Worm (Caenorhabditis elegans) whole organism, L4 larva: ENCODE results near the gene pitr-5.

Source experiments
- F26F4.8 ChIP-seq: fragments of 200-800 bp; sonication (Bioruptor generic); conservative IDR thresholded peaks from 2 replicates; pipeline ENCODE4 v1.3.6; 2022; ENCODE audit warnings: missing genetic modification characterization, missing compliant biosample characterization
- F49E8.2 ChIP-seq: sonication (generic microtip); optimal IDR thresholded peaks from 2 replicates; lab custom pipeline; 2016; ENCODE audit warnings: missing compliant biosample characterization, mild to moderate bottlenecking, missing genetic modification characterization, borderline replicate concordance
- Y105C5A.15 ChIP-seq: fragments of 200-800 bp; sonication (Bioruptor generic); IDR thresholded peaks from 2 replicates; pipeline ENCODE4 v1.3.6; 2022; ENCODE audit warnings: missing genetic modification characterization, missing compliant biosample characterization
- Y5F2A.4 ChIP-seq: fragments of 200-800 bp; sonication (Bioruptor generic); optimal IDR thresholded peaks from 2 replicates; lab custom pipeline; 2018; ENCODE audit warnings: mild to moderate bottlenecking, missing genetic modification characterization, missing compliant biosample characterization
- aha-1 ChIP-seq: fragments of 150-350 bp; peaks from one replicate; lab custom pipeline; 2014; ENCODE audit warnings: missing biosample characterization, missing genetic modification characterization
- aly-2 ChIP-seq: sonication (generic microtip); optimal IDR thresholded peaks from 2 replicates; lab custom pipeline; 2018; ENCODE audit warnings: missing biosample characterization, missing genetic modification characterization
- attf-4 ChIP-seq: sonication (generic microtip); optimal IDR thresholded peaks from 3 replicates; lab custom pipeline; 2017; ENCODE audit warnings: missing biosample characterization, missing genetic modification characterization
- ceh-20 ChIP-seq: fragments of 200-800 bp; sonication (Bioruptor generic); IDR thresholded peaks from 2 replicates; pipeline ENCODE4 v1.3.6; 2022; ENCODE audit warnings: missing genetic modification reagents, missing genetic modification characterization, missing compliant biosample characterization
- ceh-44 ChIP-seq: fragments of 200-800 bp; sonication (Bioruptor generic); IDR thresholded peaks from 2 replicates; pipeline ENCODE4 v1.3.6; 2022; ENCODE audit warnings: missing genetic modification reagents, missing genetic modification characterization, missing compliant biosample characterization
- ceh-82 ChIP-seq: sonication (generic microtip); optimal IDR thresholded peaks from 2 replicates; lab custom pipeline; 2017; ENCODE audit warnings: missing biosample characterization, missing genetic modification characterization
- daf-12 ChIP-seq: fragments of 150-350 bp; optimal IDR thresholded peaks from 2 replicates; lab custom pipeline; 2014; ENCODE audit warnings: missing biosample characterization, missing genetic modification reagents, missing genetic modification characterization
- daf-19 ChIP-seq: fragments of 200-800 bp; sonication (Bioruptor generic); conservative IDR thresholded peaks from 2 replicates; pipeline ENCODE4 v1.3.6; 2022; ENCODE audit warnings: missing genetic modification characterization, missing compliant biosample characterization
- dmd-6 ChIP-seq: fragments of 200-800 bp; sonication (Bioruptor generic); IDR thresholded peaks from 2 replicates; pipeline ENCODE4 v1.3.6; 2022; ENCODE audit warnings: missing genetic modification reagents, missing genetic modification characterization, missing compliant biosample characterization
- dpl-1 ChIP-seq: fragments of 150-350 bp; optimal IDR thresholded peaks from 2 replicates; lab custom pipeline; 2014; ENCODE audit warnings: missing biosample characterization, missing genetic modification reagents, missing genetic modification characterization
- duxl-1 ChIP-seq: sonication (generic microtip); optimal IDR thresholded peaks from 2 replicates; lab custom pipeline; 2016; ENCODE audit warnings: mild to moderate bottlenecking, missing genetic modification characterization, moderate library complexity, missing compliant biosample characterization; ENCODE audit not compliant: poor library complexity
- dve-1 ChIP-seq: sonication (generic microtip); optimal IDR thresholded peaks from 2 replicates; lab custom pipeline; 2017; ENCODE audit warnings: antibody characterized with exemption, mild to moderate bottlenecking, missing genetic modification characterization, missing compliant biosample characterization; ENCODE audit not compliant: insufficient read depth
- fkh-10 ChIP-seq: fragments of 150-350 bp; optimal IDR thresholded peaks from 2 replicates; lab custom pipeline; 2014; ENCODE audit warnings: missing biosample characterization, missing genetic modification reagents, missing genetic modification characterization
- hif-1 ChIP-seq, 2 experiments: sonication (generic microtip); optimal IDR thresholded peaks; 2 replicates each; lab custom pipeline; 2016 to 2017; ENCODE audit warnings: missing compliant biosample characterization in 2 of 2, missing genetic modification characterization in 2 of 2, missing genetic modification reagents in 2 of 2, missing genotype in 2 of 2, mild to moderate bottlenecking in 1 of 2
- hlh-30 ChIP-seq: sonication (generic microtip); optimal IDR thresholded peaks from 2 replicates; lab custom pipeline; 2017; ENCODE audit warnings: antibody characterized with exemption, mild to moderate bottlenecking, missing genetic modification characterization, missing compliant biosample characterization; ENCODE audit not compliant: insufficient read depth
- hmg-1.1 ChIP-seq: fragments of 200-800 bp; sonication (Bioruptor generic); IDR thresholded peaks from 2 replicates; pipeline ENCODE4 v1.3.6; 2022; ENCODE audit warnings: missing genetic modification reagents, missing genetic modification characterization, missing compliant biosample characterization
- jun-1 ChIP-seq: fragments of 150-350 bp; optimal IDR thresholded peaks from 2 replicates; lab custom pipeline; 2014; ENCODE audit warnings: missing biosample characterization, missing genetic modification reagents, missing genetic modification characterization
- lin-1 ChIP-seq: fragments of 200-800 bp; sonication (Bioruptor generic); IDR thresholded peaks from 2 replicates; pipeline ENCODE4 v1.3.6; 2022; ENCODE audit warnings: missing genetic modification reagents, missing genetic modification characterization, missing compliant biosample characterization
- lin-13 ChIP-seq: fragments of 150-350 bp; optimal IDR thresholded peaks from 2 replicates; lab custom pipeline; 2014; ENCODE audit warnings: missing biosample characterization, missing genetic modification reagents, missing genetic modification characterization
- lin-15B ChIP-seq: fragments of 150-350 bp; sonication (generic microtip); optimal IDR thresholded peaks from 3 replicates; lab custom pipeline; 2014; ENCODE audit warnings: missing biosample characterization, missing genetic modification characterization
- lin-38 ChIP-seq: fragments of 200-800 bp; sonication (Bioruptor generic); IDR thresholded peaks from 2 replicates; pipeline ENCODE4 v1.3.6; 2022; ENCODE audit warnings: missing genetic modification reagents, missing genetic modification characterization, missing compliant biosample characterization
- lir-3 ChIP-seq: sonication (generic microtip); optimal IDR thresholded peaks from 2 replicates; lab custom pipeline; 2016; ENCODE audit warnings: mild to moderate bottlenecking, missing genetic modification characterization, missing compliant biosample characterization
- madf-9 ChIP-seq: fragments of 200-800 bp; sonication (Bioruptor generic); conservative IDR thresholded peaks from 2 replicates; pipeline ENCODE4 v1.3.6; 2022; ENCODE audit warnings: missing genetic modification reagents, missing genetic modification characterization, missing compliant biosample characterization
- mdl-1 ChIP-seq, 2 experiments: fragments of 150-350 bp in 1 of 2; sonication (generic microtip) in 1 of 2; optimal IDR thresholded peaks; 2 replicates each; lab custom pipeline; 2014 to 2017; ENCODE audit warnings: missing biosample characterization in 2 of 2, missing genetic modification characterization in 2 of 2
- mep-1 ChIP-seq: fragments of 150-350 bp; sonication (generic microtip); optimal IDR thresholded peaks from 3 replicates; lab custom pipeline; 2014; ENCODE audit warnings: missing biosample characterization, missing genetic modification characterization
- mes-2 ChIP-seq: sonication (generic microtip); optimal IDR thresholded peaks from 2 replicates; lab custom pipeline; 2016; ENCODE audit warnings: missing genotype, mild to moderate bottlenecking, missing genetic modification characterization, missing compliant biosample characterization; ENCODE audit not compliant: poor library complexity, severe bottlenecking
- mxl-2 ChIP-seq: fragments of 200-800 bp; sonication (Bioruptor generic); conservative IDR thresholded peaks from 2 replicates; pipeline ENCODE4 v1.3.6; 2022; ENCODE audit warnings: missing genetic modification reagents, missing genetic modification characterization, missing compliant biosample characterization
- nhr-102 ChIP-seq: sonication (generic microtip); optimal IDR thresholded peaks from 2 replicates; lab custom pipeline; 2016; ENCODE audit warnings: mild to moderate bottlenecking, missing genetic modification characterization, moderate library complexity, missing compliant biosample characterization
- nhr-111 ChIP-seq: fragments of 200-800 bp; sonication (Bioruptor generic); optimal IDR thresholded peaks from 2 replicates; lab custom pipeline; 2018; ENCODE audit warnings: mild to moderate bottlenecking, missing genetic modification characterization, missing compliant biosample characterization
- nhr-28 ChIP-seq: fragments of 150-350 bp; optimal IDR thresholded peaks from 2 replicates; lab custom pipeline; 2014; ENCODE audit warnings: missing biosample characterization, missing genetic modification characterization
- nhr-48 ChIP-seq: sonication (generic microtip); optimal IDR thresholded peaks from 2 replicates; lab custom pipeline; 2016; ENCODE audit warnings: mild to moderate bottlenecking, missing genetic modification characterization, missing compliant biosample characterization
- nhr-6 ChIP-seq: fragments of 150-350 bp; optimal IDR thresholded peaks from 2 replicates; lab custom pipeline; 2014; ENCODE audit warnings: missing biosample characterization, missing genetic modification characterization
- nhr-76 ChIP-seq: fragments of 150-350 bp; optimal IDR thresholded peaks from 2 replicates; lab custom pipeline; 2014; ENCODE audit warnings: missing biosample characterization, missing genetic modification characterization
- nhr-77 ChIP-seq: fragments of 150-350 bp; optimal IDR thresholded peaks from 2 replicates; lab custom pipeline; 2014; ENCODE audit warnings: missing biosample characterization, missing genetic modification characterization
- pqm-1 ChIP-seq: sonication (generic microtip); optimal IDR thresholded peaks from 2 replicates; lab custom pipeline; 2017; ENCODE audit warnings: missing biosample characterization, missing genetic modification characterization
- rbr-2 ChIP-seq: sonication (generic microtip); optimal IDR thresholded peaks from 2 replicates; lab custom pipeline; 2016; ENCODE audit warnings: missing genotype, missing genetic modification characterization, missing compliant biosample characterization
- saeg-2 ChIP-seq: fragments of 200-800 bp; sonication (Bioruptor generic); IDR thresholded peaks from 2 replicates; pipeline ENCODE4 v1.3.6; 2022; ENCODE audit warnings: missing genetic modification reagents, missing genetic modification characterization, missing compliant biosample characterization
- sdz-12 ChIP-seq: fragments of 200-800 bp; sonication (Bioruptor generic); optimal IDR thresholded peaks from 2 replicates; lab custom pipeline; 2018; ENCODE audit warnings: mild to moderate bottlenecking, missing genetic modification characterization, missing compliant biosample characterization
- spr-1 ChIP-seq: sonication (generic microtip); optimal IDR thresholded peaks from 2 replicates; lab custom pipeline; 2016; ENCODE audit warnings: mild to moderate bottlenecking, missing genetic modification characterization, missing compliant biosample characterization
- vab-7 ChIP-seq: fragments of 200-800 bp; sonication (Bioruptor generic); IDR thresholded peaks from 2 replicates; pipeline ENCODE4 v1.3.6; 2022; ENCODE audit warnings: missing genetic modification reagents, missing genetic modification characterization, missing compliant biosample characterization
- zip-11 ChIP-seq: fragments of 200-800 bp; sonication (Bioruptor generic); IDR thresholded peaks from 2 replicates; pipeline ENCODE4 v1.3.6; 2022; ENCODE audit warnings: missing genetic modification characterization, missing compliant biosample characterization
- zip-2 ChIP-seq: fragments of 150-350 bp; optimal IDR thresholded peaks from 2 replicates; lab custom pipeline; 2014; ENCODE audit warnings: missing biosample characterization, missing genetic modification characterization

The pitr-5 gene

DNA sequence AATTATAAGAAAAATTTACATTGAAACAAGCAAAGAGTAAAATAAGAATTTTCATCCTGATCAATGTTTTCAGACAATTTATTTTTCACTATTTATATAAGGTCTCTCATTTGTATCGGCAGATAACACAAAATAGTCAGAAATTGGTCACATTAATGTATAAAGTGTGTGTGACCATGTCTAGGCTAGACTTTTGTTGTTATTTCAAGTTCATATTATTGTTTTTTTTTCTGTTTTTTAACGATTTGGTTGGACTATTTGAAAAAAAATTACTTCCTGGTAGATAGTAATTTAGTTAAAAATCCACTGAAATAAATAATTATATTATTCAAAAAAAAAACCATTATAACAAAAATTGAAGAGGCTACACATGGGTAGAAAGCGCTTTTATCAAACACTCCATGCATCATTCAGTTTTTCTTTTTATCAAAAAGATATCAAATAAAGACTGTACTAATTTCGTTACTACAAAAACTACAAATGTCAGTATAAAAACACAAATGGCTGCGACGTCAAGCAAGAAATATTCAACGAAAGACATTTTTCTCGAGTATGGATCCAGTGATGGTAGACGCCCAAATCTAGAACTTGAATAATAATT, 39.3 kb upstream of the pitr-5 start, which contains the start of gene ugt-37:
Gene ugt-37, minus strand, starts transcription at position 69 of the 601 bp plus-strand sequence.
- TF ChIP-seq aha-1 (tag; lab: Kevin White, UChicago): peak; percentile 34
- no peak for TF ChIP-seq nhr-77 (tag; lab: Kevin White, UChicago)
- peak; percentile 89 for TF ChIP-seq nhr-28 (tag; lab: Kevin White, UChicago)
- peak; percentile 92 for TF ChIP-seq nhr-102 (tag; lab: Kevin White, UChicago)
- TF ChIP-seq, all 104 proteins: peak for 3

DNA sequence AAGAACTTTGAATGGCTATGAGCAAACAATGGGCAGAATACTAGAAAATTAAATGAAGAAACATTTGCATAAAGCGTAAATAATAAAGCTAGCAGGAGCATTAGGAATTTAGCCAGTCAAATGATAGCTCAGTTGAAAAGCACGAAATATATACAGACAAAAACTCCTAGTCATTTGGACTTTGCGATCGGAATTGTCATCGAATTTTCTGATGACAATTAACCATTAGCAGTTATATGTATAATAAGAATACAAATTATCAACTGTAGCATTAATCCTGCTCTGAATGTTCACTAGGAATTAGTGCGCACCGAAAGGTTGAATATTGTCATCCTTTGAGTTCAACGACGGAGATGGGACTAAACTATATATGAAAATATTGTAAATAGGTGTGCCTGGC, 37.3 kb upstream of the pitr-5 start, which contains the start of gene ugt-38:
Gene ugt-38, minus strand, starts transcription at position 101 of the 400 bp plus-strand sequence.
- TF ChIP-seq lin-15B (tag; lab: Kevin White, UChicago): no peak
- peak; percentile 62 for TF ChIP-seq aha-1 (tag; lab: Kevin White, UChicago)

- TF ChIP-seq hlh-30 (tag; lab: Kevin White, UChicago): no peak
- TF ChIP-seq aly-2 (tag; lab: Kevin White, UChicago): no peak
- no peak for TF ChIP-seq attf-4 (tag; lab: Kevin White, UChicago)
- TF ChIP-seq vab-7 (GFP tag; lab: Robert Waterston, UW): no peak
- TF ChIP-seq nhr-76 (tag; lab: Kevin White, UChicago): no peak
- no peak for TF ChIP-seq Y5F2A.4
- TF ChIP-seq ceh-20 (GFP tag; lab: Robert Waterston, UW): no peak
- peak; percentile 26 for TF ChIP-seq nhr-77 (tag; lab: Kevin White, UChicago)
- TF ChIP-seq fkh-10 (GFP tag; lab: Kevin White, UChicago): no peak
- no peak for TF ChIP-seq sdz-12
- TF ChIP-seq nhr-28 (tag; lab: Kevin White, UChicago): peak; percentile 99
- TF ChIP-seq lin-13 (GFP tag; lab: Kevin White, UChicago): no peak
- TF ChIP-seq nhr-6 (tag; lab: Kevin White, UChicago): no peak
- no peak for TF ChIP-seq mes-2 (tag; lab: Kevin White, UChicago)
- no peak for TF ChIP-seq dpl-1 (GFP tag; lab: Kevin White, UChicago)
- TF ChIP-seq nhr-102 (tag; lab: Kevin White, UChicago): peak; percentile 52
- no peak for TF ChIP-seq madf-9
- no peak for TF ChIP-seq ceh-82 (tag; lab: Kevin White, UChicago)
- no peak for TF ChIP-seq mep-1 (tag; lab: Kevin White, UChicago)
- TF ChIP-seq duxl-1 (tag; lab: Kevin White, UChicago): no peak
- TF ChIP-seq saeg-2: no peak
- no peak for TF ChIP-seq daf-12 (tag; lab: Kevin White, UChicago)
- TF ChIP-seq ceh-44 (GFP tag; lab: Robert Waterston, UW): no peak
- no peak for TF ChIP-seq nhr-111 (GFP tag; lab: Kevin White, UChicago)
- no peak for TF ChIP-seq F49E8.2 (tag; lab: Kevin White, UChicago)
- no peak for TF ChIP-seq F26F4.8 (GFP tag; lab: Robert Waterston, UW)
- no peak for TF ChIP-seq lin-1 (GFP tag; lab: Robert Waterston, UW)
- TF ChIP-seq mdl-1 (tag; optimal IDR thresholded peaks at IDR 0.05; lab: Kevin White, UChicago): no peak
- peak; percentile 85 for TF ChIP-seq dmd-6
- TF ChIP-seq zip-11 (GFP tag; lab: Robert Waterston, UW): no peak
- TF ChIP-seq dve-1 (tag; lab: Kevin White, UChicago): peak; percentile 69
- no peak for TF ChIP-seq daf-19 (GFP tag; lab: Robert Waterston, UW)
- TF ChIP-seq zip-2 (tag; lab: Kevin White, UChicago): no peak
- TF ChIP-seq hmg-1.1 (GFP tag; lab: Robert Waterston, UW): no peak
- no peak for TF ChIP-seq lir-3 (tag; lab: Kevin White, UChicago)
- TF ChIP-seq spr-1: no peak
- TF ChIP-seq Y105C5A.15: no peak
- no peak for TF ChIP-seq rbr-2 (tag; lab: Kevin White, UChicago)
- no peak for TF ChIP-seq jun-1
- no peak for TF ChIP-seq hif-1 (tag; optimal IDR thresholded peaks at IDR 0.05; lab: Kevin White, UChicago)
- TF ChIP-seq nhr-48 (tag; lab: Kevin White, UChicago): peak; percentile 36
- no peak for TF ChIP-seq lin-38 (GFP tag; lab: Robert Waterston, UW)
- TF ChIP-seq mxl-2 (GFP tag; lab: Robert Waterston, UW): no peak
- peak; percentile 62 for TF ChIP-seq pqm-1 (tag; lab: Kevin White, UChicago)
Observed at ce11 chrV:7150570-7150969, 34.1 kb upstream of the pitr-5 start, which contains the start of gene F10D2.8. TSS of gene F10D2.8 (minus strand) at chrV:7150714.
